Worm (Caenorhabditis elegans) whole organism, late embryonic: ENCODE data around the gene F58A4.6.

Experiments
- fkh-10 ChIP-seq: fragments of 150-350 bp; optimal IDR thresholded peaks from 2 replicates; lab custom pipeline; 2014; ENCODE audit warnings: missing biosample characterization, missing genetic modification reagents, missing genetic modification characterization
- hlh-15 ChIP-seq: sonication (generic microtip); optimal IDR thresholded peaks from 2 replicates; lab custom pipeline; 2016; ENCODE audit warnings: missing genetic modification characterization, missing compliant biosample characterization
- hlh-30 ChIP-seq: sonication (generic microtip); optimal IDR thresholded peaks from 2 replicates; lab custom pipeline; 2017; ENCODE audit warnings: antibody characterized with exemption, missing genetic modification characterization, missing compliant biosample characterization; ENCODE audit not compliant: insufficient read depth
- nhr-11 ChIP-seq: fragments of 150-350 bp; optimal IDR thresholded peaks from 2 replicates; lab custom pipeline; 2014; ENCODE audit warnings: missing biosample characterization, missing genetic modification characterization
- pha-4 ChIP-seq: fragments of 150-350 bp; optimal IDR thresholded peaks from 2 replicates; lab custom pipeline; 2018; ENCODE audit warnings: missing biosample characterization, missing genetic modification reagents, missing genetic modification characterization
- sox-4 ChIP-seq: sonication (generic microtip); optimal IDR thresholded peaks from 2 replicates; lab custom pipeline; 2017; ENCODE audit warnings: mild to moderate bottlenecking, missing genetic modification characterization, inconsistent platforms, missing compliant biosample characterization
- syd-9 ChIP-seq: sonication (generic microtip); optimal IDR thresholded peaks from 2 replicates; lab custom pipeline; 2016; ENCODE audit warnings: mild to moderate bottlenecking, missing genetic modification characterization, moderate library complexity, missing compliant biosample characterization
- ttx-3 ChIP-seq: sonication (generic microtip); optimal IDR thresholded peaks from 2 replicates; lab custom pipeline; 2016; ENCODE audit warnings: missing genetic modification reagents, missing genetic modification characterization, missing compliant biosample characterization

- TF ChIP-seq pha-4 (tag; lab: Kevin White, UChicago) (no peak), hlh-30 (tag; lab: Kevin White, UChicago) (no peak), nhr-11 (tag; lab: Kevin White, UChicago) (no peak), sox-4 (tag; lab: Kevin White, UChicago) (no peak), fkh-10 (no peak), ttx-3 (no peak), hlh-15 (no peak), syd-9 (tag; lab: Kevin White, UChicago) (no peak)
These were observed 50.4 kb downstream of the F58A4.6 start for ce11 chrIII:9664484-9665221.
